Worm (Caenorhabditis elegans) whole organism, early embryonic: ENCODE results near the gene cyp-13A6.

Source experiments
- B0310.2 ChIP-seq: sonication (generic microtip); optimal IDR thresholded peaks from 2 replicates; lab custom pipeline; 2016; ENCODE audit warnings: mild to moderate bottlenecking, missing genetic modification characterization, missing compliant biosample characterization
- F13C5.2 ChIP-seq: sonication (generic microtip); optimal IDR thresholded peaks from 2 replicates; lab custom pipeline; 2017; ENCODE audit warnings: mild to moderate bottlenecking, missing genetic modification characterization, inconsistent platforms, missing compliant biosample characterization
- aly-1 ChIP-seq: sonication (generic microtip); optimal IDR thresholded peaks from 2 replicates; lab custom pipeline; 2016; ENCODE audit warnings: missing genetic modification characterization, missing compliant biosample characterization
- ama-1 ChIP-seq: fragments of 150-350 bp; optimal IDR thresholded peaks from 2 replicates; lab custom pipeline; 2014
- ceh-13 ChIP-seq: fragments of 200-800 bp; sonication (Bioruptor generic); optimal IDR thresholded peaks from 2 replicates; lab custom pipeline; 2018; ENCODE audit warnings: mild to moderate bottlenecking, missing genetic modification characterization, missing compliant biosample characterization
- ceh-36 ChIP-seq: sonication (generic microtip); optimal IDR thresholded peaks from 2 replicates; lab custom pipeline; 2016; ENCODE audit warnings: missing genetic modification characterization, inconsistent platforms, missing compliant biosample characterization
- ets-7 ChIP-seq: sonication (generic microtip); optimal IDR thresholded peaks from 2 replicates; lab custom pipeline; 2016; ENCODE audit warnings: missing genotype, missing genetic modification characterization, missing compliant biosample characterization
- flt-1 ChIP-seq: fragments of 200-800 bp; sonication (Bioruptor generic); IDR thresholded peaks from 2 replicates; pipeline ENCODE4 v1.3.6; 2022; ENCODE audit warnings: missing genetic modification characterization, missing compliant biosample characterization
- hnd-1 ChIP-seq: sonication (generic microtip); optimal IDR thresholded peaks from 2 replicates; lab custom pipeline; 2016; ENCODE audit warnings: missing genetic modification characterization, missing compliant biosample characterization
- scrt-1 ChIP-seq: fragments of 200-800 bp; sonication (Bioruptor generic); IDR thresholded peaks from 2 replicates; pipeline ENCODE4 v1.3.6; 2022; ENCODE audit warnings: missing genetic modification characterization, missing compliant biosample characterization
- sea-1 ChIP-seq: fragments of 200-800 bp; sonication (Bioruptor generic); conservative IDR thresholded peaks from 2 replicates; pipeline ENCODE4 v1.3.6; 2022; ENCODE audit warnings: missing genetic modification characterization, missing compliant biosample characterization
- tbx-11 ChIP-seq: fragments of 200-800 bp; sonication (Bioruptor generic); IDR thresholded peaks from 2 replicates; pipeline ENCODE4 v1.3.6; 2022; ENCODE audit warnings: missing genetic modification characterization, missing compliant biosample characterization
- tbx-37 ChIP-seq: fragments of 200-800 bp; sonication (Bioruptor generic); conservative IDR thresholded peaks from 2 replicates; pipeline ENCODE4 v1.3.6; 2022; ENCODE audit warnings: missing genetic modification reagents, missing genetic modification characterization, missing compliant biosample characterization
- tra-4 ChIP-seq: sonication (generic microtip); optimal IDR thresholded peaks from 2 replicates; lab custom pipeline; 2017; ENCODE audit warnings: missing genetic modification characterization, missing compliant biosample characterization

DNA sequence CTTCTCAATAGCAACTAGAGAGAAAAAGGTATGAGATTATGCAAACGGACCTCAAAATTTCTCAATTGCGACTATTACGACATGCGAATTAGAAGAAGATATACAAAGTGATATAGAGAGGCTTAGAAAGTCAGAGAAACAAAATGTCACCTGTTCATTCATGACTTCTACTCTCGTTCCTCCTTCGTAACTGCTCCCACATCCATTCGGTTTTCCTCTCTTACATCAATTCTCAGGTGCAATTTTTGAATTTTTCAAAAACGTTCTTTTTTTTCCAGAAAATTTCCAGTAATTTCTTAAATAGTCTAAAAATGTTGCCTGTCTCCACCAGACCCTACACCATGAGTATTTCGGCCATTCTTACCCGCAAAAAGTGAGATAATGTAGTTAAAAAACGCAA is 37.9 kb downstream of the cyp-13A6 start:
- TF ChIP-seq B0310.2 (no peak), aly-1 (tag; lab: Kevin White, UChicago) (no peak), ets-7 (tag; lab: Kevin White, UChicago) (no peak), tbx-37 (no peak), F13C5.2 (tag; lab: Kevin White, UChicago) (no peak), scrt-1 (no peak), ceh-13 (no peak), tra-4 (tag; lab: Kevin White, UChicago) (no peak), ceh-36 (tag; lab: Kevin White, UChicago) (no peak), ama-1 (lab: Kevin White, UChicago) (no peak), sea-1 (GFP tag; lab: Robert Waterston, UW) (no peak), flt-1 (GFP tag; lab: Robert Waterston, UW) (no peak), hnd-1 (tag; lab: Kevin White, UChicago) (no peak), tbx-11 (GFP tag; lab: Robert Waterston, UW) (no peak)
